Worm (Caenorhabditis elegans) whole organism, midembryonic: ENCODE results near the gene ZC15.5.

Experiments used
- T22C8.4 ChIP-seq: fragments of 200-800 bp; sonication (Bioruptor generic); IDR thresholded peaks from 2 replicates; pipeline ENCODE4 v1.3.6; 2022; ENCODE audit warnings: missing genetic modification characterization, missing compliant biosample characterization
- cog-1 ChIP-seq: sonication (generic microtip); optimal IDR thresholded peaks from 2 replicates; lab custom pipeline; 2016; ENCODE audit warnings: missing genetic modification characterization, missing compliant biosample characterization
- flt-1 ChIP-seq: fragments of 200-800 bp; sonication (Bioruptor generic); IDR thresholded peaks from 2 replicates; pipeline ENCODE4 v1.3.6; 2022; ENCODE audit warnings: missing genetic modification characterization, missing compliant biosample characterization
- klf-2 ChIP-seq: fragments of 200-800 bp; sonication (Bioruptor generic); conservative IDR thresholded peaks from 2 replicates; pipeline ENCODE4 v1.3.6; 2022; ENCODE audit warnings: missing genetic modification reagents, missing genetic modification characterization, missing compliant biosample characterization
- tab-1 ChIP-seq: fragments of 200-800 bp; sonication (Bioruptor generic); IDR thresholded peaks from 2 replicates; pipeline ENCODE4 v1.3.6; 2022; ENCODE audit warnings: missing genetic modification characterization, missing compliant biosample characterization
- ztf-23 ChIP-seq: fragments of 200-800 bp; sonication (Bioruptor generic); IDR thresholded peaks from 2 replicates; pipeline ENCODE4 v1.3.6; 2022; ENCODE audit warnings: missing genetic modification reagents, missing genetic modification characterization, missing compliant biosample characterization
- ztf-29 ChIP-seq: fragments of 200-800 bp; sonication (Bioruptor generic); IDR thresholded peaks from 2 replicates; pipeline ENCODE4 v1.3.6; 2022; ENCODE audit warnings: missing genetic modification reagents, missing genetic modification characterization, missing compliant biosample characterization

- TF ChIP-seq flt-1 (GFP tag; lab: Robert Waterston, UW) = no peak
- TF ChIP-seq T22C8.4 (GFP tag; lab: Robert Waterston, UW) = no peak
- TF ChIP-seq cog-1 (tag; lab: Kevin White, UChicago) = no peak
- TF ChIP-seq klf-2 (GFP tag; lab: Robert Waterston, UW) = no peak
- TF ChIP-seq tab-1 = no peak
- no peak for TF ChIP-seq ztf-29 (GFP tag; lab: Robert Waterston, UW)
- no peak for TF ChIP-seq ztf-23
Observed at ce11 chrV:20269661-20270137, 28.1 kb upstream of the ZC15.5 start, which contains the start of the genes prmt-1 and cdkr-3.
